Worm (Caenorhabditis elegans) whole organism, early embryonic: ENCODE data around the gene pccb-1.

Experiments used
- aly-1 ChIP-seq: sonication (generic microtip); optimal IDR thresholded peaks from 2 replicates; lab custom pipeline; 2016; ENCODE audit warnings: missing genetic modification characterization, missing compliant biosample characterization
- ets-7 ChIP-seq: sonication (generic microtip); optimal IDR thresholded peaks from 2 replicates; lab custom pipeline; 2016; ENCODE audit warnings: missing genotype, missing genetic modification characterization, missing compliant biosample characterization
- flt-1 ChIP-seq: fragments of 200-800 bp; sonication (Bioruptor generic); IDR thresholded peaks from 2 replicates; pipeline ENCODE4 v1.3.6; 2022; ENCODE audit warnings: missing genetic modification characterization, missing compliant biosample characterization
- hnd-1 ChIP-seq: sonication (generic microtip); optimal IDR thresholded peaks from 2 replicates; lab custom pipeline; 2016; ENCODE audit warnings: missing genetic modification characterization, missing compliant biosample characterization
- sea-1 ChIP-seq: fragments of 200-800 bp; sonication (Bioruptor generic); conservative IDR thresholded peaks from 2 replicates; pipeline ENCODE4 v1.3.6; 2022; ENCODE audit warnings: missing genetic modification characterization, missing compliant biosample characterization
- tbx-11 ChIP-seq: fragments of 200-800 bp; sonication (Bioruptor generic); IDR thresholded peaks from 2 replicates; pipeline ENCODE4 v1.3.6; 2022; ENCODE audit warnings: missing genetic modification characterization, missing compliant biosample characterization

DNA sequence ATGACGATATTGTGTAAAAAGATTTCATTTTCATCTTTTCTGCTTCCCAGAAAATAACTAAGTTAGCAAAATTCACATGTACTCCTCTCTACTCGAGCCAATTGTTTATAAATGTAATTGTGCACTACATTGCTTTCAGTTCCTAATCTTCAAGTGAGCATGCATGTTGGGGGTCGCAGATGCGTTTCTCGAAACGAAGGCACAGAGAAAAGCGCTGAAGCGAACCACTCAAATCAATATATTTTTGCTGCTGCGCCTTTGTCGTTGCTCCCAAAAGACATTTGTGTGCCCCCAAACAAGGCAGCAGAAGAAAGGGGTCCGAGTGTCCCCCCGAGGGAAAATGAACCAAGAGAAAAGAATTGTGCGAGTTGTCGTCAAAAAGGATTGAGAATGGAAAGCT is 36.9 kb downstream of the pccb-1 start:
- TF ChIP-seq sea-1 (GFP tag; lab: Robert Waterston, UW) (no peak), aly-1 (tag; lab: Kevin White, UChicago) (no peak), flt-1 (GFP tag; lab: Robert Waterston, UW) (no peak), tbx-11 (GFP tag; lab: Robert Waterston, UW) (no peak), hnd-1 (tag; lab: Kevin White, UChicago) (no peak), ets-7 (tag; lab: Kevin White, UChicago) (no peak)
